Worm (Caenorhabditis elegans) whole organism, L3 larva: ENCODE measurements around the gene T08B1.4.

Source experiments
- R02D3.7 ChIP-seq: fragments of 150-350 bp; optimal IDR thresholded peaks from 2 replicates; lab custom pipeline; 2014; ENCODE audit warnings: missing biosample characterization, missing genetic modification characterization
- aly-2 ChIP-seq: fragments of 150-350 bp; optimal IDR thresholded peaks from 2 replicates; lab custom pipeline; 2014; ENCODE audit warnings: missing biosample characterization, missing genetic modification characterization
- ama-1 ChIP-seq: fragments of 150-350 bp; optimal IDR thresholded peaks from 2 replicates; lab custom pipeline; 2018
- ceh-16 ChIP-seq: sonication (generic microtip); optimal IDR thresholded peaks from 2 replicates; lab custom pipeline; 2017; ENCODE audit warnings: missing biosample characterization, missing genetic modification characterization
- ceh-28 ChIP-seq: fragments of 150-350 bp; optimal IDR thresholded peaks from 2 replicates; lab custom pipeline; 2014; ENCODE audit warnings: missing biosample characterization, missing genetic modification reagents, missing genetic modification characterization
- ceh-82 ChIP-seq: fragments of 150-350 bp; optimal IDR thresholded peaks from 2 replicates; lab custom pipeline; 2014; ENCODE audit warnings: missing biosample characterization, missing genetic modification characterization
- daf-12 ChIP-seq: fragments of 150-350 bp; optimal IDR thresholded peaks from 2 replicates; lab custom pipeline; 2014; ENCODE audit warnings: missing biosample characterization, missing genetic modification reagents, missing genetic modification characterization
- egl-27 ChIP-seq: sonication (generic microtip); optimal IDR thresholded peaks from 4 replicates; lab custom pipeline; 2017; ENCODE audit warnings: missing biosample characterization, missing genetic modification reagents, missing genetic modification characterization
- egl-5 ChIP-seq: fragments of 150-350 bp; optimal IDR thresholded peaks from 2 replicates; lab custom pipeline; 2017; ENCODE audit warnings: missing biosample characterization, missing genetic modification reagents, missing genetic modification characterization, inconsistent platforms
- elt-1 ChIP-seq: fragments of 150-350 bp; optimal IDR thresholded peaks from 2 replicates; lab custom pipeline; 2014; ENCODE audit warnings: missing biosample characterization, missing genetic modification characterization
- elt-2 ChIP-seq: sonication (generic microtip); optimal IDR thresholded peaks from 2 replicates; lab custom pipeline; 2016; ENCODE audit warnings: missing genetic modification reagents, mild to moderate bottlenecking, missing genetic modification characterization, missing compliant biosample characterization
- elt-3 ChIP-seq, 3 experiments: fragments of 150-350 bp in 1 of 3; sonication (generic microtip) in 2 of 3; optimal IDR thresholded peaks; 2 replicates in 2 of 3; 4 replicates in 1 of 3; lab custom pipeline; 2014 to 2017; ENCODE audit warnings: missing biosample characterization in 3 of 3, missing genetic modification characterization in 3 of 3
- eor-1 ChIP-seq, 2 experiments: fragments of 150-350 bp; optimal IDR thresholded peaks; 2 replicates each; lab custom pipeline; 2014 to 2018; ENCODE audit warnings: missing biosample characterization in 2 of 2, missing genetic modification characterization in 2 of 2
- fkh-10 ChIP-seq: sonication (generic microtip); optimal IDR thresholded peaks from 2 replicates; lab custom pipeline; 2017; ENCODE audit warnings: missing biosample characterization, missing genetic modification reagents, missing genetic modification characterization
- fos-1 ChIP-seq: fragments of 150-350 bp; optimal IDR thresholded peaks from 2 replicates; lab custom pipeline; 2014; ENCODE audit warnings: missing biosample characterization, missing genetic modification characterization
- jun-1 ChIP-seq: fragments of 150-350 bp; optimal IDR thresholded peaks from 2 replicates; lab custom pipeline; 2014; ENCODE audit warnings: missing biosample characterization, missing genetic modification reagents, missing genetic modification characterization
- lin-15B ChIP-seq: fragments of 150-350 bp; optimal IDR thresholded peaks from 2 replicates; lab custom pipeline; 2014; ENCODE audit warnings: missing biosample characterization, missing genetic modification characterization
- lin-39 ChIP-seq: fragments of 150-350 bp; optimal IDR thresholded peaks from 2 replicates; lab custom pipeline; 2018; ENCODE audit warnings: missing biosample characterization, missing genetic modification reagents, missing genetic modification characterization
- lsy-12 ChIP-seq: sonication (generic microtip); optimal IDR thresholded peaks from 2 replicates; lab custom pipeline; 2016; ENCODE audit warnings: mild to moderate bottlenecking, missing genetic modification characterization, missing compliant biosample characterization
- mdl-1 ChIP-seq: fragments of 150-350 bp; optimal IDR thresholded peaks from 2 replicates; lab custom pipeline; 2014; ENCODE audit warnings: missing biosample characterization, missing genetic modification characterization
- mml-1 ChIP-seq: fragments of 150-350 bp; sonication (generic microtip); optimal IDR thresholded peaks from 3 replicates; lab custom pipeline; 2014; ENCODE audit warnings: missing biosample characterization, missing genetic modification characterization
- nfya-1 ChIP-seq: sonication (generic microtip); optimal IDR thresholded peaks from 2 replicates; lab custom pipeline; 2017; ENCODE audit warnings: missing genetic modification characterization, mild to moderate bottlenecking, missing compliant biosample characterization, antibody characterized with exemption, moderate library complexity; ENCODE audit not compliant: insufficient read depth
- nhr-11 ChIP-seq: fragments of 150-350 bp; optimal IDR thresholded peaks from 2 replicates; lab custom pipeline; 2014; ENCODE audit warnings: missing biosample characterization, missing genetic modification characterization
- nhr-12 ChIP-seq: fragments of 150-350 bp; optimal IDR thresholded peaks from 2 replicates; lab custom pipeline; 2014; ENCODE audit warnings: missing biosample characterization, missing genetic modification characterization
- nhr-23 ChIP-seq: fragments of 150-350 bp; optimal IDR thresholded peaks from 2 replicates; lab custom pipeline; 2014; ENCODE audit warnings: missing biosample characterization, missing genetic modification reagents, missing genetic modification characterization
- nhr-237 ChIP-seq: fragments of 150-350 bp; optimal IDR thresholded peaks from 2 replicates; lab custom pipeline; 2014; ENCODE audit warnings: missing biosample characterization, missing genetic modification characterization
- nhr-25 ChIP-seq: sonication (generic microtip); optimal IDR thresholded peaks from 2 replicates; lab custom pipeline; 2017; ENCODE audit warnings: missing biosample characterization, missing genetic modification characterization
- nhr-28 ChIP-seq: fragments of 150-350 bp; optimal IDR thresholded peaks from 2 replicates; lab custom pipeline; 2014; ENCODE audit warnings: missing biosample characterization, missing genetic modification characterization
- nhr-67 ChIP-seq: fragments of 150-350 bp; optimal IDR thresholded peaks from 2 replicates; lab custom pipeline; 2014; ENCODE audit warnings: missing biosample characterization, missing genetic modification characterization
- nhr-77 ChIP-seq: fragments of 150-350 bp; optimal IDR thresholded peaks from 2 replicates; lab custom pipeline; 2014; ENCODE audit warnings: missing biosample characterization, missing genetic modification characterization
- pha-4 ChIP-seq: fragments of 150-350 bp; optimal IDR thresholded peaks from 2 replicates; lab custom pipeline; 2014; ENCODE audit warnings: missing biosample characterization, missing genetic modification reagents, missing genetic modification characterization
- pqm-1 ChIP-seq: fragments of 150-350 bp; optimal IDR thresholded peaks from 2 replicates; lab custom pipeline; 2017; ENCODE audit warnings: missing biosample characterization, missing genetic modification characterization, inconsistent platforms
- sea-2 ChIP-seq: fragments of 150-350 bp; sonication (generic microtip); optimal IDR thresholded peaks from 4 replicates; lab custom pipeline; 2014; ENCODE audit warnings: missing biosample characterization, missing genetic modification reagents, missing genetic modification characterization
- snpc-4 ChIP-seq: fragments of 150-350 bp; optimal IDR thresholded peaks from 2 replicates; lab custom pipeline; 2014; ENCODE audit warnings: missing biosample characterization, missing genetic modification characterization
- tbx-2 ChIP-seq: sonication (generic microtip); optimal IDR thresholded peaks from 2 replicates; lab custom pipeline; 2016; ENCODE audit warnings: mild to moderate bottlenecking, missing genetic modification characterization, missing compliant biosample characterization
- unc-39 ChIP-seq: sonication (generic microtip); optimal IDR thresholded peaks from 4 replicates; lab custom pipeline; 2017; ENCODE audit warnings: missing biosample characterization, missing genetic modification characterization
- unc-62 ChIP-seq: fragments of 150-350 bp; sonication (generic microtip); optimal IDR thresholded peaks from 4 replicates; lab custom pipeline; 2014; ENCODE audit warnings: missing biosample characterization, missing genetic modification reagents, missing genetic modification characterization
- zag-1 ChIP-seq: fragments of 150-350 bp; optimal IDR thresholded peaks from 2 replicates; lab custom pipeline; 2014; ENCODE audit warnings: missing biosample characterization, missing genetic modification characterization
- ztf-11 ChIP-seq: fragments of 150-350 bp; optimal IDR thresholded peaks from 2 replicates; lab custom pipeline; 2014; ENCODE audit warnings: missing biosample characterization, missing genetic modification characterization

Gene T08B1.4

ce11 chrV:1986954-1987353, 7.9 kb downstream of the T08B1.4 start, which contains the start of gene T08B1.1:
Gene T08B1.1, minus strand, starts transcription at chrV:1987045.
- TF ChIP-seq ama-1 (lab: Kevin White, UChicago) (no peak), nhr-11 (tag; lab: Kevin White, UChicago) (no peak), daf-12 (tag; lab: Kevin White, UChicago) (no peak), pqm-1 (tag; lab: Kevin White, UChicago) (peak; percentile 74), mml-1 (tag; lab: Kevin White, UChicago) (no peak), elt-2 (tag; lab: Kevin White, UChicago) (peak; percentile 88), nfya-1 (tag; lab: Kevin White, UChicago) (no peak), unc-39 (no peak)

- peak; percentile 28 for TF ChIP-seq pqm-1 (tag; lab: Kevin White, UChicago)
- peak; percentile 69 for TF ChIP-seq elt-2 (tag; lab: Kevin White, UChicago)
- TF ChIP-seq elt-3 (tag; optimal IDR thresholded peaks at IDR 0.05; lab: Kevin White, UChicago): no peak
- TF ChIP-seq, all 47 proteins: peak for 2
These were observed 10.2 kb downstream of the T08B1.4 start for ce11 chrV:1989220-1989619.

- TF ChIP-seq unc-62 (no peak), pha-4 (no peak), nhr-12 (tag; lab: Kevin White, UChicago) (no peak), mml-1 (tag; lab: Kevin White, UChicago) (no peak), elt-1 (tag; lab: Kevin White, UChicago) (no peak), ceh-82 (no peak), sea-2 (GFP tag; lab: Kevin White, UChicago) (no peak)
- TF ChIP-seq, all 47 proteins: peak for 0
These were observed 12.3 kb downstream of the T08B1.4 start for ce11 chrV:1991381-1991780.

ce11 chrV:1992515-1992968, 13.5 kb downstream of the T08B1.4 start, which contains the start of gene tnt-4:
Gene tnt-4, minus strand, starts transcription at chrV:1992918.
- no peak for TF ChIP-seq elt-2 (tag; lab: Kevin White, UChicago)
- no peak for TF ChIP-seq ceh-16 (tag; lab: Kevin White, UChicago)
- no peak for TF ChIP-seq fos-1
- no peak for TF ChIP-seq ceh-82
- no peak for TF ChIP-seq ztf-11 (tag; lab: Kevin White, UChicago)
- no peak for TF ChIP-seq R02D3.7 (tag; lab: Kevin White, UChicago)
- no peak for TF ChIP-seq daf-12 (tag; lab: Kevin White, UChicago)

ce11 chrV:1998358-1998757, 19.3 kb downstream of the T08B1.4 start:
- TF ChIP-seq nhr-25 (no peak), pha-4 (peak; percentile 7), elt-2 (tag; lab: Kevin White, UChicago) (peak; percentile 45), mdl-1 (tag; lab: Kevin White, UChicago) (no peak)

- TF ChIP-seq egl-27 (tag; lab: Kevin White, UChicago): no peak
- no peak for TF ChIP-seq nhr-77 (tag; lab: Kevin White, UChicago)
- no peak for TF ChIP-seq nhr-23 (tag; lab: Kevin White, UChicago)
- no peak for TF ChIP-seq eor-1 (tag; optimal IDR thresholded peaks at IDR 0.05; lab: Kevin White, UChicago)
- TF ChIP-seq nhr-28 (tag; lab: Kevin White, UChicago): no peak
- no peak for TF ChIP-seq daf-12 (tag; lab: Kevin White, UChicago)
- no peak for TF ChIP-seq nhr-11 (tag; lab: Kevin White, UChicago)
- no peak for TF ChIP-seq lin-15B
- no peak for TF ChIP-seq lsy-12 (tag; lab: Kevin White, UChicago)
- no peak for TF ChIP-seq nhr-237 (tag; lab: Kevin White, UChicago)
- TF ChIP-seq egl-5 (tag; lab: Kevin White, UChicago): no peak
- no peak for TF ChIP-seq fkh-10 (GFP tag; lab: Kevin White, UChicago)
- no peak for TF ChIP-seq aly-2 (tag; lab: Kevin White, UChicago)
- peak; percentile 56 for TF ChIP-seq pqm-1 (tag; lab: Kevin White, UChicago)
- no peak for TF ChIP-seq mdl-1 (tag; lab: Kevin White, UChicago)
- TF ChIP-seq fos-1: no peak
- TF ChIP-seq lin-39 (tag; lab: Kevin White, UChicago): no peak
- TF ChIP-seq R02D3.7 (tag; lab: Kevin White, UChicago): no peak
- no peak for TF ChIP-seq nhr-67 (tag; lab: Kevin White, UChicago)
- TF ChIP-seq snpc-4 (tag; lab: Kevin White, UChicago): no peak
- TF ChIP-seq zag-1 (tag; lab: Kevin White, UChicago): no peak
- no peak for TF ChIP-seq ceh-82
- peak; percentile 2 for TF ChIP-seq jun-1
- TF ChIP-seq ztf-11 (tag; lab: Kevin White, UChicago): no peak
- TF ChIP-seq ceh-28: no peak
- TF ChIP-seq tbx-2 (tag; lab: Kevin White, UChicago): no peak
- TF ChIP-seq pha-4: peak; percentile 86
- TF ChIP-seq elt-2 (tag; lab: Kevin White, UChicago): peak; percentile 48
These were observed 20.5 kb downstream of the T08B1.4 start, which contains the start of gene alh-5 for ce11 chrV:1999531-2000094. Gene alh-5, minus strand, starts transcription at chrV:1999581.
